Fruit fly (Drosophila melanogaster): ENCODE data around the gene ZnT77C.

DNA sequence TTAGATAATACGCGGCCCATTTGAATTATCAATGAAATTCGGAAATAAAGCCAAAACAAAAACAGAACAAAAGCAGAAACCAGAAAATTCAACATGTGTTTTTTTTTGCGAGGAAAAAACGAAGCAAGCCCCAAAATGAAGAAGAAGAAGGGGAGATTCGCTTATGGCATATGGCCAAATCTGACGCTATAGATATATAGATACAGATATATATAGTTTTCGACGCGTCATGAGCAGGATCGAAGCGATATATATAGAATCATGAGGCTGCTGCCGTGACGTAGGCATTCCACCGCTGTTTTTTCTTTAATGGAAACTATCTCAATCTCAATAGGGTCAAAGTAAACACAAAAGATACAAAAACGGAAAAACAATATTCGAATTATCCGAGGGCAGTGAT, 43.7 kb upstream of the ZnT77C start:
- no peak for TF ChIP-seq CTCF (optimal IDR thresholded peaks at IDR 0.05)
- no peak for TF ChIP-seq CG8478 (optimal IDR thresholded peaks at IDR 0.05)

Data from S2 (cell line).